Worm (Caenorhabditis elegans) whole organism, L4 larva: ENCODE measurements around the gene F15G9.1.

Experiments
- F10B5.3 ChIP-seq: sonication (generic microtip); optimal IDR thresholded peaks from 2 replicates; lab custom pipeline; 2016; ENCODE audit warnings: mild to moderate bottlenecking, missing genetic modification characterization, missing compliant biosample characterization
- F37D6.2 ChIP-seq: sonication (generic microtip); optimal IDR thresholded peaks from 2 replicates; lab custom pipeline; 2016; ENCODE audit warnings: mild to moderate bottlenecking, missing genetic modification characterization, missing compliant biosample characterization
- F44E2.7 ChIP-seq: fragments of 200-800 bp; sonication (Bioruptor generic); IDR thresholded peaks from 2 replicates; pipeline ENCODE4 v2.1.2; 2022; ENCODE audit warnings: missing genetic modification characterization, missing compliant biosample characterization
- F49E8.2 ChIP-seq: sonication (generic microtip); optimal IDR thresholded peaks from 2 replicates; lab custom pipeline; 2016; ENCODE audit warnings: missing compliant biosample characterization, mild to moderate bottlenecking, missing genetic modification characterization, borderline replicate concordance
- T20F7.1 ChIP-seq: fragments of 200-800 bp; sonication (Bioruptor generic); optimal IDR thresholded peaks from 2 replicates; lab custom pipeline; 2018; ENCODE audit warnings: mild to moderate bottlenecking, missing genetic modification characterization, missing compliant biosample characterization
- T26A8.4 ChIP-seq: fragments of 200-800 bp; sonication (Bioruptor generic); IDR thresholded peaks from 2 replicates; pipeline ENCODE4 v1.3.6; 2022; ENCODE audit warnings: missing genetic modification characterization, missing compliant biosample characterization
- Y48G9A.11 ChIP-seq: fragments of 200-800 bp; sonication (Bioruptor generic); IDR thresholded peaks from 2 replicates; pipeline ENCODE4 v1.3.6; 2022; ENCODE audit warnings: missing genetic modification reagents, missing genetic modification characterization, missing compliant biosample characterization
- Y75B8A.6 ChIP-seq: fragments of 200-800 bp; sonication (Bioruptor generic); IDR thresholded peaks from 2 replicates; pipeline ENCODE4 v1.3.6; 2022; ENCODE audit warnings: missing genetic modification reagents, missing genetic modification characterization, missing compliant biosample characterization
- ZK337.2 ChIP-seq: fragments of 200-800 bp; sonication (Bioruptor generic); IDR thresholded peaks from 2 replicates; pipeline ENCODE4 v1.3.6; 2022; ENCODE audit warnings: missing genetic modification reagents, missing genetic modification characterization, missing compliant biosample characterization
- aha-1 ChIP-seq: fragments of 150-350 bp; peaks from one replicate; lab custom pipeline; 2014; ENCODE audit warnings: missing biosample characterization, missing genetic modification characterization
- attf-4 ChIP-seq: sonication (generic microtip); optimal IDR thresholded peaks from 3 replicates; lab custom pipeline; 2017; ENCODE audit warnings: missing biosample characterization, missing genetic modification characterization
- ceh-32 ChIP-seq: sonication (generic microtip); optimal IDR thresholded peaks from 2 replicates; lab custom pipeline; 2016; ENCODE audit warnings: mild to moderate bottlenecking, missing genetic modification characterization, missing compliant biosample characterization; ENCODE audit not compliant: poor library complexity
- ceh-44 ChIP-seq: fragments of 200-800 bp; sonication (Bioruptor generic); IDR thresholded peaks from 2 replicates; pipeline ENCODE4 v1.3.6; 2022; ENCODE audit warnings: missing genetic modification reagents, missing genetic modification characterization, missing compliant biosample characterization
- dmd-8 ChIP-seq: fragments of 200-800 bp; sonication (Bioruptor generic); IDR thresholded peaks from 2 replicates; pipeline ENCODE4 v1.3.6; 2022; ENCODE audit warnings: missing genetic modification characterization, missing compliant biosample characterization
- dmd-9 ChIP-seq: fragments of 200-800 bp; sonication (Bioruptor generic); IDR thresholded peaks from 2 replicates; pipeline ENCODE4 v1.3.6; 2022; ENCODE audit warnings: missing genetic modification reagents, missing genetic modification characterization, missing compliant biosample characterization
- duxl-1 ChIP-seq: sonication (generic microtip); optimal IDR thresholded peaks from 2 replicates; lab custom pipeline; 2016; ENCODE audit warnings: mild to moderate bottlenecking, missing genetic modification characterization, moderate library complexity, missing compliant biosample characterization; ENCODE audit not compliant: poor library complexity
- dve-1 ChIP-seq: sonication (generic microtip); optimal IDR thresholded peaks from 2 replicates; lab custom pipeline; 2017; ENCODE audit warnings: antibody characterized with exemption, mild to moderate bottlenecking, missing genetic modification characterization, missing compliant biosample characterization; ENCODE audit not compliant: insufficient read depth
- egl-43 ChIP-seq: fragments of 200-800 bp; sonication (Bioruptor generic); IDR thresholded peaks from 2 replicates; pipeline ENCODE4 v1.3.6; 2022; ENCODE audit warnings: missing genetic modification reagents, missing genetic modification characterization, missing compliant biosample characterization
- fkh-10 ChIP-seq: fragments of 150-350 bp; optimal IDR thresholded peaks from 2 replicates; lab custom pipeline; 2014; ENCODE audit warnings: missing biosample characterization, missing genetic modification reagents, missing genetic modification characterization
- hmg-1.1 ChIP-seq: fragments of 200-800 bp; sonication (Bioruptor generic); IDR thresholded peaks from 2 replicates; pipeline ENCODE4 v1.3.6; 2022; ENCODE audit warnings: missing genetic modification reagents, missing genetic modification characterization, missing compliant biosample characterization
- jun-1 ChIP-seq: fragments of 150-350 bp; optimal IDR thresholded peaks from 2 replicates; lab custom pipeline; 2014; ENCODE audit warnings: missing biosample characterization, missing genetic modification reagents, missing genetic modification characterization
- lim-7 ChIP-seq: fragments of 200-800 bp; sonication (Bioruptor generic); IDR thresholded peaks from 2 replicates; pipeline ENCODE4 v1.3.6; 2022; ENCODE audit warnings: missing genetic modification characterization, missing compliant biosample characterization
- lin-1 ChIP-seq: fragments of 200-800 bp; sonication (Bioruptor generic); IDR thresholded peaks from 2 replicates; pipeline ENCODE4 v1.3.6; 2022; ENCODE audit warnings: missing genetic modification reagents, missing genetic modification characterization, missing compliant biosample characterization
- lsy-2 ChIP-seq, 2 experiments: fragments of 150-350 bp in 1 of 2; sonication (generic microtip) in 1 of 2; optimal IDR thresholded peaks; 2 replicates each; lab custom pipeline; 2014 to 2017; ENCODE audit warnings: missing biosample characterization in 2 of 2, missing genetic modification characterization in 2 of 2
- madf-5 ChIP-seq, 2 experiments: fragments of 200-800 bp; sonication (Bioruptor generic); IDR thresholded peaks; 2 replicates each; pipeline ENCODE4 v1.3.6; 2022; ENCODE audit warnings: missing compliant biosample characterization in 2 of 2, missing genetic modification characterization in 2 of 2
- mxl-2 ChIP-seq: fragments of 200-800 bp; sonication (Bioruptor generic); conservative IDR thresholded peaks from 2 replicates; pipeline ENCODE4 v1.3.6; 2022; ENCODE audit warnings: missing genetic modification reagents, missing genetic modification characterization, missing compliant biosample characterization
- mxl-3 ChIP-seq: fragments of 200-800 bp; sonication (Bioruptor generic); optimal IDR thresholded peaks from 2 replicates; lab custom pipeline; 2018; ENCODE audit warnings: mild to moderate bottlenecking, missing genetic modification characterization, missing compliant biosample characterization
- nhr-102 ChIP-seq: sonication (generic microtip); optimal IDR thresholded peaks from 2 replicates; lab custom pipeline; 2016; ENCODE audit warnings: mild to moderate bottlenecking, missing genetic modification characterization, moderate library complexity, missing compliant biosample characterization
- nhr-28 ChIP-seq: fragments of 150-350 bp; optimal IDR thresholded peaks from 2 replicates; lab custom pipeline; 2014; ENCODE audit warnings: missing biosample characterization, missing genetic modification characterization
- nhr-41 ChIP-seq: fragments of 200-800 bp; sonication (Bioruptor generic); IDR thresholded peaks from 2 replicates; pipeline ENCODE4 v1.3.6; 2022; ENCODE audit warnings: missing genetic modification reagents, missing genetic modification characterization, missing compliant biosample characterization
- nhr-42 ChIP-seq: fragments of 200-800 bp; sonication (Bioruptor generic); IDR thresholded peaks from 2 replicates; pipeline ENCODE4 v1.3.6; 2022; ENCODE audit warnings: missing genetic modification characterization, missing compliant biosample characterization
- nhr-48 ChIP-seq: sonication (generic microtip); optimal IDR thresholded peaks from 2 replicates; lab custom pipeline; 2016; ENCODE audit warnings: mild to moderate bottlenecking, missing genetic modification characterization, missing compliant biosample characterization
- nhr-6 ChIP-seq: fragments of 150-350 bp; optimal IDR thresholded peaks from 2 replicates; lab custom pipeline; 2014; ENCODE audit warnings: missing biosample characterization, missing genetic modification characterization
- php-3 ChIP-seq: fragments of 200-800 bp; sonication (Bioruptor generic); IDR thresholded peaks from 2 replicates; pipeline ENCODE4 v1.3.6; 2022; ENCODE audit warnings: missing genetic modification reagents, missing genetic modification characterization, missing compliant biosample characterization
- rbr-2 ChIP-seq: sonication (generic microtip); optimal IDR thresholded peaks from 2 replicates; lab custom pipeline; 2016; ENCODE audit warnings: missing genotype, missing genetic modification characterization, missing compliant biosample characterization
- set-16 ChIP-seq: fragments of 200-800 bp; sonication (Bioruptor generic); IDR thresholded peaks from 2 replicates; pipeline ENCODE4 v1.3.6; 2022; ENCODE audit warnings: missing genetic modification reagents, missing genetic modification characterization, missing compliant biosample characterization
- tag-97 ChIP-seq: fragments of 200-800 bp; sonication (Bioruptor generic); IDR thresholded peaks from 2 replicates; pipeline ENCODE4 v1.3.6; 2022; ENCODE audit warnings: missing genetic modification characterization, missing compliant biosample characterization
- tra-1 ChIP-seq: fragments of 200-800 bp; sonication (Bioruptor generic); IDR thresholded peaks from 2 replicates; pipeline ENCODE4 v1.3.6; 2022; ENCODE audit warnings: missing genetic modification reagents, missing genetic modification characterization, missing compliant biosample characterization
- zip-2 ChIP-seq: fragments of 150-350 bp; optimal IDR thresholded peaks from 2 replicates; lab custom pipeline; 2014; ENCODE audit warnings: missing biosample characterization, missing genetic modification characterization
- ztf-11 ChIP-seq: fragments of 150-350 bp; optimal IDR thresholded peaks from 2 replicates; lab custom pipeline; 2014; ENCODE audit warnings: missing biosample characterization, missing genetic modification characterization

Gene F15G9.1

DNA sequence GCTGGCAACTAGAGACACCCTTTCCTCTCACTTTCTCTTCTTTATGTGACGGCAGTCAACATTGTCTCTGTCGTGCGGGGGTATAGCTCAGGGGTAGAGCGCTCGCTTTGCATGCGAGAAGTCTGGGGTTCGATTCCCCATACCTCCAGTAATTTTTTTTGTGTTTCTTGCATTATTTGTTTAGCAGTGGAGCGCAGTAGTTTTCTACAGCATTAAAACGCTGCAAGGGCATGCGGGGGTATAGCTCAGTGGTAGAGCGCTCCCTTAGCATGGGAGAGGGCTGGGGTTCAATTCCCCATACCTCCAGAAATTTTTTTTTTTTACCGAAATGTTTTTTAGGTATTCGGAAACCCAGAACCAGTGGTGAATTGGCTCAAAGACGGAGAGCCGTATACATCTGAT, 37.3 kb downstream of the F15G9.1 start (continued):
- TF ChIP-seq ceh-44 (GFP tag; lab: Robert Waterston, UW) (peak; percentile 95), egl-43 (peak; percentile 100), nhr-48 (tag; lab: Kevin White, UChicago) (peak; percentile 86), F37D6.2 (tag; lab: Kevin White, UChicago) (peak; percentile 86), nhr-102 (tag; lab: Kevin White, UChicago) (peak; percentile 92), tra-1 (peak; percentile 98), tag-97 (peak; percentile 84; the same call in 1 of the 2 replicates), F10B5.3 (tag; lab: Kevin White, UChicago) (peak; percentile 89), Y75B8A.6 (GFP tag; lab: Robert Waterston, UW) (peak; percentile 97), rbr-2 (tag; lab: Kevin White, UChicago) (peak; percentile 95), madf-5 (GFP tag; IDR thresholded peaks at IDR 0.05; lab: Robert Waterston, UW) (peak; percentile 86 to 96), lin-1 (peak; percentile 97), set-16 (GFP tag; lab: Robert Waterston, UW) (peak; percentile 70), F44E2.7 (GFP tag; lab: Robert Waterston, UW) (peak; percentile 98), F49E8.2 (tag; lab: Kevin White, UChicago) (peak; percentile 92), dmd-9 (GFP tag; lab: Robert Waterston, UW) (peak; percentile 93), nhr-41 (peak; percentile 94), jun-1 (tag; lab: Kevin White, UChicago) (peak; percentile 71), mxl-3 (GFP tag; lab: Kevin White, UChicago) (peak; percentile 71), nhr-42 (peak; percentile 93), aha-1 (tag; lab: Kevin White, UChicago) (peak; percentile 99), nhr-6 (peak; percentile 72), hmg-1.1 (peak; percentile 99), duxl-1 (tag; lab: Kevin White, UChicago) (peak; percentile 91), lsy-2 (tag; optimal IDR thresholded peaks at IDR 0.05; lab: Kevin White, UChicago) (peak in 1 of 2 experiments; percentile 8), T20F7.1 (peak; percentile 70), ceh-32 (tag; lab: Kevin White, UChicago) (peak; percentile 67), T26A8.4 (GFP tag; lab: Robert Waterston, UW) (peak; percentile 96), Y48G9A.11 (peak; percentile 90), mxl-2 (GFP tag; lab: Robert Waterston, UW) (peak; percentile 87), dmd-8 (GFP tag; lab: Robert Waterston, UW) (peak; percentile 99), zip-2 (tag; lab: Kevin White, UChicago) (peak; percentile 68), nhr-28 (tag; lab: Kevin White, UChicago) (peak; percentile 69), fkh-10 (peak; percentile 84), lim-7 (GFP tag; lab: Robert Waterston, UW) (peak; percentile 99)
- TF ChIP-seq, all 104 proteins: peak for 78; not testable (repeated sequence) for 26

- TF ChIP-seq aha-1 (tag; lab: Kevin White, UChicago) (peak; percentile 50), dve-1 (tag; lab: Kevin White, UChicago) (no peak)
Measured at ce11 chrX:9754537-9754936, 48.4 kb downstream of the F15G9.1 start.

DNA sequence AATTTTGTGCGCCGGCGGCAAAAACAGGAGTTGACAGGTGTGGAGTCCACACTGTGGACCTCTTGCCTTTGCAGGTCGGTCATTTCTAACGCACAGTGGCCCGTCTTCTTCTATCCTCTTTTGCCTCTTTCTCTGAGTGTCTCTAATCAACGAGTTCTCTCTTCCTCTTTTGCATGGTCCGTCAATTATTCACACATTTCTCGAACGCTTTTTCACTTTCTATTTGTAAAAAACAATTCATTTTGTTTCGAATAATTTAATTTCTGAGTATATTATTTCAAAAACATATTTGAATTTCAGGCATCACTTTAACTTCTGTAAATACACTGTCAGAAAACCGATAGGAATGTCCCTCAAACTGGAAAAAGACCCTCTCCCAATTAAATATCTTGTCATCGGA, 50.8 kb downstream of the F15G9.1 start, which contains the start of gene T09B9.1:
Gene T09B9.1, plus strand, starts transcription at position 301 of the 400 bp plus-strand sequence.
- no peak for TF ChIP-seq ZK337.2 (GFP tag; lab: Robert Waterston, UW)
- no peak for TF ChIP-seq php-3
- TF ChIP-seq attf-4 (tag; lab: Kevin White, UChicago), result no peak
- no peak for TF ChIP-seq ztf-11
- TF ChIP-seq, all 104 proteins: peak for 0
